Fruit fly (Drosophila melanogaster): ENCODE results near the gene CG14323.

CG14323 gene

dm6 chr3R:17622062-17622766, at the start of gene CG14323:
Gene CG14323, minus strand, starts transcription at chr3R:17622112.
- TF ChIP-seq CG14860 (GFP tag; IDR thresholded peaks at IDR 0.05; ENCODE audit: partially characterized antibody) (no peak), Sry-δ (GFP tag; optimal IDR thresholded peaks at IDR 0.05) (no peak), gro (GFP tag; optimal IDR thresholded peaks at IDR 0.05) (no peak), Eip74EF (GFP tag; optimal IDR thresholded peaks at IDR 0.05) (no peak), CG2116 (GFP tag; optimal IDR thresholded peaks at IDR 0.05) (no peak), ci (GFP tag; IDR thresholded peaks at IDR 0.05) (no peak), pnt (GFP tag; optimal IDR thresholded peaks at IDR 0.05) (no peak), corto (GFP tag; optimal IDR thresholded peaks at IDR 0.05) (no peak), Opbp (GFP tag; IDR thresholded peaks at IDR 0.05; ENCODE audit: partially characterized antibody) (peak; percentile 32; the same call in 2 of the 3 replicates), pho (GFP tag; optimal IDR thresholded peaks at IDR 0.05) (no peak), CG15479 (GFP tag; optimal IDR thresholded peaks at IDR 0.05) (no peak), tio (GFP tag; optimal IDR thresholded peaks at IDR 0.05) (no peak), CG10462 (GFP tag; optimal IDR thresholded peaks at IDR 0.05) (no peak), cwo (GFP tag; optimal IDR thresholded peaks at IDR 0.05) (no peak), Gug (GFP tag; IDR thresholded peaks at IDR 0.05) (no peak), CG30403 (GFP tag; optimal IDR thresholded peaks at IDR 0.05) (no peak), CG16863 (GFP tag; optimal IDR thresholded peaks at IDR 0.05) (no peak), hkb (optimal IDR thresholded peaks at IDR 0.05) (no peak), hkb (GFP tag; IDR thresholded peaks at IDR 0.05) (0 out of 2 replicates have a peak, but pooled peaks have one; percentile 13), C15 (GFP tag; IDR thresholded peaks at IDR 0.05) (no peak), Bgb (GFP tag; IDR thresholded peaks at IDR 0.05; ENCODE audit: partially characterized antibody) (peak; percentile 40), HmgZ (tag; optimal IDR thresholded peaks at IDR 0.05) (no peak), gt (GFP tag; IDR thresholded peaks at IDR 0.05) (no peak), amos (GFP tag; IDR thresholded peaks at IDR 0.05; ENCODE audit: partially characterized antibody) (peak; percentile 65; the same call in 1 of the 2 replicates), Mrtf (GFP tag; IDR thresholded peaks at IDR 0.05) (no peak), Lpt (GFP tag; optimal IDR thresholded peaks at IDR 0.05) (no peak), CG15696 (tag; optimal IDR thresholded peaks at IDR 0.05) (no peak), BtbVII (GFP tag; optimal IDR thresholded peaks at IDR 0.05) (no peak), dysf (GFP tag; IDR thresholded peaks at IDR 0.05) (no peak), CG16813 (GFP tag; IDR thresholded peaks at IDR 0.05; ENCODE audit: partially characterized antibody) (peak; percentile 54; the same call in 2 of the 3 replicates), CG17186 (GFP tag; optimal IDR thresholded peaks at IDR 0.05) (no peak), Bdp1 (GFP tag; optimal IDR thresholded peaks at IDR 0.05) (peak; percentile 96), CG13123 (GFP tag; optimal IDR thresholded peaks at IDR 0.05) (no peak), salm (tag; optimal IDR thresholded peaks at IDR 0.05) (no peak), chinmo (GFP tag; IDR thresholded peaks at IDR 0.05; ENCODE audit: partially characterized antibody) (no peak), Hand (GFP tag; optimal IDR thresholded peaks at IDR 0.05) (no peak), NC2α (GFP tag; optimal IDR thresholded peaks at IDR 0.05) (no peak), trem (tag; optimal IDR thresholded peaks at IDR 0.05) (no peak), CG13775 (GFP tag; optimal IDR thresholded peaks at IDR 0.05) (no peak), HLH4C (GFP tag; IDR thresholded peaks at IDR 0.05; ENCODE audit: partially characterized antibody) (no peak), dmrt99B (tag; optimal IDR thresholded peaks at IDR 0.05) (no peak), CG5953 (GFP tag; IDR thresholded peaks at IDR 0.05) (no peak), bbx (GFP tag; IDR thresholded peaks at IDR 0.05; ENCODE audit: partially characterized antibody) (peak; percentile 53), jumu (GFP tag; optimal IDR thresholded peaks at IDR 0.05) (no peak), Sox100B (GFP tag; optimal IDR thresholded peaks at IDR 0.05) (no peak), CG11247 (GFP tag; IDR thresholded peaks at IDR 0.05) (no peak), CG18764 (GFP tag; optimal IDR thresholded peaks at IDR 0.05) (no peak), sens-2 (GFP tag; IDR thresholded peaks at IDR 0.05) (no peak), CG14965 (GFP tag; optimal IDR thresholded peaks at IDR 0.05; ENCODE audit: borderline replicate concordance) (no peak), CG17829 (tag; optimal IDR thresholded peaks at IDR 0.05) (no peak)

All from whole organism, embryonic.